Fruit fly (Drosophila melanogaster) whole organism, embryonic: ENCODE measurements around the gene CG9328.
A peak's percentile ranks its signal among the peaks of the same experiment; 100 is the strongest.

Experiments used
- Abd-B ChIP-seq: fragments of 200-800 bp; sonication (Bioruptor generic); optimal IDR thresholded peaks from 2 replicates; lab custom pipeline; 2018; ENCODE audit warnings: missing biosample characterization, mild to moderate bottlenecking, missing genetic modification characterization, moderate library complexity
- Aef1 ChIP-seq: fragments of 200-800 bp; sonication (Bioruptor generic); IDR thresholded peaks from 3 replicates; pipeline ENCODE4 v1.3.6; 2022; ENCODE audit warnings: missing biosample characterization, missing genetic modification characterization
- CG11247 ChIP-seq: fragments of 200-800 bp; sonication (Bioruptor generic); IDR thresholded peaks from 2 replicates; pipeline ENCODE4 v1.3.6; 2022; ENCODE audit warnings: missing biosample characterization, missing genetic modification characterization
- CG11504 ChIP-seq: fragments of 200-800 bp; sonication (Bioruptor generic); optimal IDR thresholded peaks from 3 replicates; lab custom pipeline; 2019; ENCODE audit warnings: missing biosample characterization, mild to moderate bottlenecking, missing genetic modification characterization, moderate library complexity
- CG12155 ChIP-seq: fragments of 200-800 bp; sonication (Bioruptor generic); optimal IDR thresholded peaks from 3 replicates; lab custom pipeline; 2016; ENCODE audit warnings: missing biosample characterization, missing genetic modification characterization
- CG12299 ChIP-seq: fragments of 200-800 bp; sonication (Bioruptor generic); optimal IDR thresholded peaks from 2 replicates; lab custom pipeline; 2018; ENCODE audit warnings: missing biosample characterization, mild to moderate bottlenecking, missing genetic modification characterization
- CG12391 ChIP-seq: fragments of 200-800 bp; sonication (Bioruptor generic); optimal IDR thresholded peaks from 3 replicates; lab custom pipeline; 2018; ENCODE audit warnings: missing biosample characterization, mild to moderate bottlenecking, missing genetic modification characterization, moderate library complexity
- CG13287 ChIP-seq: fragments of 200-800 bp; sonication (Bioruptor generic); IDR thresholded peaks from 2 replicates; pipeline ENCODE4 v1.3.6; 2022; ENCODE audit warnings: missing biosample characterization, missing genetic modification characterization; ENCODE audit not compliant: partially characterized antibody
- CG14050 ChIP-seq: fragments of 200-800 bp; sonication (Bioruptor generic); IDR thresholded peaks from 3 replicates; pipeline ENCODE4 v1.3.6; 2022; ENCODE audit warnings: missing biosample characterization, missing genetic modification characterization
- CG1529 ChIP-seq: fragments of 200-800 bp; sonication (Bioruptor generic); optimal IDR thresholded peaks from 3 replicates; lab custom pipeline; 2018; ENCODE audit warnings: missing biosample characterization, missing genetic modification characterization
- CG15514 ChIP-seq: fragments of 200-800 bp; sonication (Bioruptor generic); optimal IDR thresholded peaks from 3 replicates; lab custom pipeline; 2017; ENCODE audit warnings: missing biosample characterization, missing genetic modification characterization, mild to moderate bottlenecking, moderate library complexity, missing genetic modification reagents
- CG1602 ChIP-seq: fragments of 200-800 bp; sonication (Bioruptor generic); optimal IDR thresholded peaks from 3 replicates; lab custom pipeline; 2016; ENCODE audit warnings: missing biosample characterization, missing genetic modification characterization
- CG1603 ChIP-seq: fragments of 200-800 bp; sonication (Bioruptor generic); optimal IDR thresholded peaks from 2 replicates; lab custom pipeline; 2019; ENCODE audit warnings: missing biosample characterization, mild to moderate bottlenecking, missing genetic modification characterization, moderate library complexity
- CG17359 ChIP-seq: fragments of 200-800 bp; sonication (Bioruptor generic); optimal IDR thresholded peaks from 3 replicates; lab custom pipeline; 2018; ENCODE audit warnings: missing biosample characterization, mild to moderate bottlenecking, missing genetic modification characterization, moderate library complexity
- CG17612 ChIP-seq: fragments of 200-800 bp; sonication (Bioruptor generic); IDR thresholded peaks from 2 replicates; pipeline ENCODE4 v1.3.6; 2022; ENCODE audit warnings: missing biosample characterization, missing genetic modification characterization
- CG18011 ChIP-seq: fragments of 200-800 bp; sonication (Bioruptor generic); optimal IDR thresholded peaks from 2 replicates; lab custom pipeline; 2017; ENCODE audit warnings: missing biosample characterization, missing genetic modification characterization, mild to moderate bottlenecking, moderate library complexity, missing genotype
- CG30403 ChIP-seq: fragments of 200-800 bp; sonication (Bioruptor generic); optimal IDR thresholded peaks from 3 replicates; lab custom pipeline; 2016; ENCODE audit warnings: missing biosample characterization, missing genetic modification characterization
- CG30431 ChIP-seq: fragments of 200-800 bp; sonication (Bioruptor generic); optimal IDR thresholded peaks from 2 replicates; lab custom pipeline; 2017; ENCODE audit warnings: missing biosample characterization, missing genetic modification characterization
- CG31224 ChIP-seq: fragments of 200-800 bp; sonication (Bioruptor generic); IDR thresholded peaks from 2 replicates; pipeline ENCODE4 v1.3.6; 2022; ENCODE audit warnings: missing biosample characterization, missing genetic modification characterization
- CG42726 ChIP-seq: fragments of 200-800 bp; sonication (Bioruptor generic); IDR thresholded peaks from 2 replicates; pipeline ENCODE4 v1.3.6; 2022; ENCODE audit warnings: missing biosample characterization, missing genetic modification characterization; ENCODE audit not compliant: partially characterized antibody
- CG4282 ChIP-seq: fragments of 200-800 bp; sonication (Bioruptor generic); optimal IDR thresholded peaks from 2 replicates; lab custom pipeline; 2016; ENCODE audit warnings: missing biosample characterization, missing genetic modification characterization
- CG7839 ChIP-seq: fragments of 200-800 bp; sonication (Bioruptor generic); optimal IDR thresholded peaks from 3 replicates; lab custom pipeline; 2018; ENCODE audit warnings: missing biosample characterization, mild to moderate bottlenecking, missing genetic modification characterization, moderate library complexity
- CTCF ChIP-seq: fragments of 200-800 bp; sonication (Bioruptor generic); optimal IDR thresholded peaks from 2 replicates; lab custom pipeline; 2017; ENCODE audit warnings: missing biosample characterization, mild to moderate bottlenecking, missing genetic modification characterization, moderate library complexity
- CrebB ChIP-seq: fragments of 200-800 bp; sonication (Bioruptor generic); optimal IDR thresholded peaks from 3 replicates; lab custom pipeline; 2018; ENCODE audit warnings: missing biosample characterization, mild to moderate bottlenecking, missing genetic modification characterization
- Dad ChIP-seq: fragments of 200-800 bp; sonication (Bioruptor generic); optimal IDR thresholded peaks from 3 replicates; lab custom pipeline; 2016; ENCODE audit warnings: missing biosample characterization, missing genetic modification characterization
- Dp ChIP-seq: fragments of 200-800 bp; sonication (Bioruptor generic); optimal IDR thresholded peaks from 2 replicates; lab custom pipeline; 2018; ENCODE audit warnings: missing biosample characterization, mild to moderate bottlenecking, missing genetic modification characterization, moderate library complexity
- Drgx ChIP-seq: fragments of 200-800 bp; sonication (Bioruptor generic); IDR thresholded peaks from 2 replicates; pipeline ENCODE4 v1.3.6; 2022; ENCODE audit warnings: missing biosample characterization, missing genetic modification characterization
- E2f2 ChIP-seq: fragments of 200-800 bp; sonication (Bioruptor generic); IDR thresholded peaks from 2 replicates; pipeline ENCODE4 v1.3.6; 2022; ENCODE audit warnings: missing biosample characterization, missing genetic modification characterization
- Gsc ChIP-seq: fragments of 200-800 bp; sonication (Bioruptor generic); IDR thresholded peaks from 2 replicates; pipeline ENCODE4 v1.3.6; 2022; ENCODE audit warnings: missing biosample characterization, missing genetic modification characterization
- Gug ChIP-seq: fragments of 200-800 bp; sonication (Bioruptor generic); IDR thresholded peaks from 4 replicates; pipeline ENCODE4 v1.3.6; 2022; ENCODE audit warnings: missing biosample characterization, missing genetic modification characterization
- HHEX ChIP-seq: fragments of 200-800 bp; sonication (Bioruptor generic); optimal IDR thresholded peaks from 3 replicates; lab custom pipeline; 2017; ENCODE audit warnings: missing biosample characterization, mild to moderate bottlenecking, missing genetic modification characterization, missing genetic modification reagents
- HLHmδ ChIP-seq: fragments of 200-800 bp; sonication (Bioruptor generic); optimal IDR thresholded peaks from 2 replicates; lab custom pipeline; 2018; ENCODE audit warnings: missing biosample characterization, mild to moderate bottlenecking, missing genetic modification characterization, moderate library complexity
- Med ChIP-seq: fragments of 200-800 bp; sonication (Bioruptor generic); peaks from one replicate; lab custom pipeline; 2016; ENCODE audit warnings: missing biosample characterization, missing genetic modification characterization, mild to moderate bottlenecking, inconsistent platforms, moderate library complexity
- Meics ChIP-seq: fragments of 200-800 bp; sonication (Bioruptor generic); optimal IDR thresholded peaks from 2 replicates; lab custom pipeline; 2017; ENCODE audit warnings: missing biosample characterization, mild to moderate bottlenecking, missing genetic modification characterization
- Scr ChIP-seq: fragments of 200-800 bp; sonication (Bioruptor generic); IDR thresholded peaks from 2 replicates; pipeline ENCODE4 v1.3.6; 2022; ENCODE audit warnings: missing biosample characterization, missing genetic modification characterization; ENCODE audit not compliant: partially characterized antibody
- Ssrp ChIP-seq: fragments of 200-800 bp; sonication (Bioruptor generic); optimal IDR thresholded peaks from 2 replicates; lab custom pipeline; 2018; ENCODE audit warnings: missing biosample characterization, mild to moderate bottlenecking, missing genetic modification characterization, moderate library complexity
- TFAM ChIP-seq: fragments of 200-800 bp; sonication (Bioruptor generic); optimal IDR thresholded peaks from 2 replicates; lab custom pipeline; 2017; ENCODE audit warnings: missing biosample characterization, missing genetic modification characterization, inconsistent platforms
- abd-A ChIP-seq: fragments of 200-800 bp; sonication (Bioruptor generic); optimal IDR thresholded peaks from 3 replicates; lab custom pipeline; 2019; ENCODE audit warnings: missing biosample characterization, mild to moderate bottlenecking, missing genetic modification characterization, moderate library complexity
- cg ChIP-seq: fragments of 200-800 bp; sonication (Bioruptor generic); optimal IDR thresholded peaks from 3 replicates; lab custom pipeline; 2019; ENCODE audit warnings: missing biosample characterization, mild to moderate bottlenecking, missing genetic modification characterization, moderate library complexity
- crc ChIP-seq: fragments of 200-800 bp; sonication (Bioruptor generic); optimal IDR thresholded peaks from 2 replicates; lab custom pipeline; 2016; ENCODE audit warnings: missing biosample characterization, missing genetic modification characterization
- dysf ChIP-seq: fragments of 200-800 bp; sonication (Bioruptor generic); IDR thresholded peaks from 3 replicates; pipeline ENCODE4 v1.3.6; 2022; ENCODE audit warnings: missing biosample characterization, missing genetic modification characterization
- fu2 ChIP-seq: fragments of 200-800 bp; sonication (Bioruptor generic); optimal IDR thresholded peaks from 2 replicates; lab custom pipeline; 2016; ENCODE audit warnings: missing biosample characterization, missing genetic modification characterization
- grau ChIP-seq: fragments of 200-800 bp; optimal IDR thresholded peaks from 3 replicates; lab custom pipeline; 2019; ENCODE audit warnings: missing biosample characterization, mild to moderate bottlenecking, missing genetic modification characterization, moderate library complexity
- lmd ChIP-seq: fragments of 200-800 bp; sonication (Bioruptor generic); IDR thresholded peaks from 2 replicates; pipeline ENCODE4 v1.3.6; 2022; ENCODE audit warnings: missing biosample characterization, missing genetic modification characterization
- pnt ChIP-seq: fragments of 200-800 bp; sonication (Bioruptor generic); optimal IDR thresholded peaks from 3 replicates; lab custom pipeline; 2016; ENCODE audit warnings: missing biosample characterization, missing genetic modification characterization
- ranshi ChIP-seq: fragments of 200-800 bp; sonication (Bioruptor generic); IDR thresholded peaks from 2 replicates; pipeline ENCODE4 v1.3.6; 2022; ENCODE audit warnings: missing biosample characterization, missing genetic modification characterization
- slou ChIP-seq: fragments of 200-800 bp; sonication (Bioruptor generic); optimal IDR thresholded peaks from 3 replicates; lab custom pipeline; 2016; ENCODE audit warnings: missing biosample characterization, missing genetic modification characterization
- sr ChIP-seq: fragments of 200-800 bp; sonication (Bioruptor generic); IDR thresholded peaks from 3 replicates; pipeline ENCODE4 v1.3.6; 2022; ENCODE audit warnings: missing biosample characterization, missing genetic modification characterization
- stwl ChIP-seq: fragments of 200-800 bp; sonication (Bioruptor generic); optimal IDR thresholded peaks from 3 replicates; lab custom pipeline; 2018; ENCODE audit warnings: missing biosample characterization, mild to moderate bottlenecking, missing genetic modification characterization, moderate library complexity

The CG9328 gene

dm6 chr2L:20844381-20844780, 46.9 kb downstream of the CG9328 start (continued):
- TF ChIP-seq abd-A (no peak), Aef1 (GFP tag; lab: Robert Waterston, UW) (no peak), Abd-B (GFP tag; lab: Kevin White, UChicago) (no peak), sr (GFP tag; lab: Robert Waterston, UW) (no peak), Ssrp (tag; lab: Kevin White, UChicago) (no peak), pnt (GFP tag; lab: Kevin White, UChicago) (no peak), Drgx (GFP tag; lab: Robert Waterston, UW) (peak; percentile 49; the same call in 1 of the 2 replicates), Scr (GFP tag; lab: Robert Waterston, UW) (no peak)

dm6 chr2L:20849000-20849399, 51.5 kb downstream of the CG9328 start, which contains the start of gene CG14402:
TSS of gene CG14402 (plus strand) at chr2L:20849300.
- TF ChIP-seq CG7839 (no peak), CG12155 (no peak), Gug (GFP tag; lab: Robert Waterston, UW) (no peak), CG12299 (tag; lab: Kevin White, UChicago) (no peak), CG1602 (GFP tag; lab: Kevin White, UChicago) (no peak)
- TF ChIP-seq, all 482 proteins: peak for 0

DNA sequence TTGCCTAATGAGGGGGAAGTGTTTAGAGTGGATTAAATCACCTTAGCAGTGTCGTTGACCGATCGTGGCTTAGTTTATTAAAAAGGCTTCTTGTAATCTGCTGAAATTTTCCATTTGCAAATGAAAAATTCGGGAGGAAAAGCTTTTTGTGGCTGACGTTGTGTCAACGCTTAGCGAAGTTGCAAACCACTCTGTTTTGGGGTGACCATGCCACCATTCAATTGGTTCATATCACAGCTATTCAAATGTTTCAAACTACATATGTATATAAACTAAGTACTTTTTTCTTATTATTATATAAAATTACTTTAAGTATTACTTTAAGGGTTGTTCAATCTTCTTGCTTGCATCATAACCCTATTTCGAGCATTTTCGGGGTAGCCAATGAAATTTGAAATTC, 54.1 kb downstream of the CG9328 start:
- TF ChIP-seq CrebB (tag; lab: Kevin White, UChicago) (no peak), CTCF (GFP tag; lab: Kevin White, UChicago) (peak; percentile 79), CG42726 (no peak), slou (GFP tag; lab: Kevin White, UChicago) (no peak), CG17359 (tag; lab: Kevin White, UChicago) (no peak), HHEX (no peak), grau (tag; lab: Kevin White, UChicago) (no peak), E2f2 (peak; percentile 52), cg (GFP tag; lab: Kevin White, UChicago) (peak; percentile 36), CG17612 (GFP tag; lab: Robert Waterston, UW) (no peak), HLHmδ (GFP tag; lab: Kevin White, UChicago) (no peak), TFAM (GFP tag; lab: Kevin White, UChicago) (no peak), Dp (GFP tag; lab: Kevin White, UChicago) (peak; percentile 45), ranshi (GFP tag; lab: Robert Waterston, UW) (peak; percentile 82), fu2 (no peak), Med (GFP tag; lab: Kevin White, UChicago) (peak; percentile 39), dysf (no peak), CG15514 (peak; percentile 10), CG12391 (tag; lab: Kevin White, UChicago) (no peak), CG14050 (GFP tag; lab: Robert Waterston, UW) (no peak), CG13287 (GFP tag; lab: Robert Waterston, UW) (peak; percentile 8; the same call in 1 of the 2 replicates), CG30431 (no peak), crc (GFP tag; lab: Kevin White, UChicago) (no peak), CG1529 (GFP tag; lab: Kevin White, UChicago) (no peak), Meics (GFP tag; lab: Kevin White, UChicago) (no peak), lmd (GFP tag; lab: Robert Waterston, UW) (no peak), Dad (GFP tag; lab: Kevin White, UChicago) (no peak), CG1603 (tag; lab: Kevin White, UChicago) (peak; percentile 2), CG4282 (GFP tag; lab: Kevin White, UChicago) (no peak), CG31224 (no peak), CG18011 (no peak), Gsc (GFP tag; lab: Robert Waterston, UW) (no peak), CG11247 (GFP tag; lab: Robert Waterston, UW) (no peak), Scr (GFP tag; lab: Robert Waterston, UW) (no peak), CG30403 (GFP tag; lab: Kevin White, UChicago) (no peak), stwl (tag; lab: Kevin White, UChicago) (peak; percentile 56), CG11504 (tag; lab: Kevin White, UChicago) (peak; percentile 83)
